Worm (Caenorhabditis elegans): ENCODE data around the gene Y50E8A.11.
"Not testable (repeated sequence)": the region's sequence is repeated elsewhere in the genome, so short reads cannot be mapped to it uniquely, and the experiment has no call there.

Y50E8A.11 gene

DNA sequence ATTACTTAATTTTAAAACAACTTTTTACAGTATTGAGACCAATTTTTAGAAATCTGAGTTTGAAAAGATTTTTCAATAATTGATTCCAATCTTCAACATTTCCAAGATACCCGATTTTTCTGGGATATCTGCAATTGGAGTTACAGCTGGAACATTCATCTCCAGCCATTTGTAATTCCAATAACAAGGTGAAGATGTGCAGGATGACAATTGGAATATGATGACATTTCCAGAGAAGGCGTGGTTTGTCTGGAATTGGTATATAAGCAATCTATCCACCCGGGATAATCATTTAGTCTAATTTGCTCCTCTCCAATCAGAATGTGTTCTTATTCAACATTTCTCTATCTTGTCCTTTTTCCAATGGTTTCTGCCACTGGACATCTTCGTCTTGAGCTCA is at the start of gene Y50E8A.11:
Y50E8A.11 (plus strand) TSS at position 301 of the 400 bp plus-strand sequence.
- TF ChIP-seq unc-62 (GFP tag; optimal IDR thresholded peaks at IDR 0.05) = no peak

DNA sequence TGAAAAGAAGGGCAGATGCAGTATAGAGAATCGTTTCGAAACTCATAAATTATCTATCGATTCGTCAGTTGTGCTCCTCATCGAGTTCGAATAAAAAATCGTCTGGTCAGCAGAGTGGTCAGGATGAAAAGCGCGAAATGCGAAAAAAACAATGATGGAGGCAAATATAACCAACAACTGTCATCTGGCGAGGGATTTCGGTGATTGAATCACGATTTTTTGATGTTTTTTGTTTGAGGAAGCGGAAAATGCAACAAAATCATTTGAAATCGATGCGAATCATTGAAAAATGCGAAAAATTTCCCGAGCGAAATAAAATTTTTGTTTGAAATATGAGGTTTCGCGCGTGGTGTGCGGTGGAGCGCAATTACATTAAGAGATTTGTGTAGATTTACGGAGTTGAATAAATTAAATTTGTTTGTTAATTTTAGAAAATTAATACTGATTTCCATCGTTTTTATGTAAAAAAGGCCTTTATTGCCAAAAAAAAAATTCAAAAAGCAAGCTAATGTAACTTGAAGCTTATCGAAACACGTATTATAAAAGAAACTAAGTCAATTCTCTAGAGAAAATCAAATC is 47.0 kb upstream of the Y50E8A.11 start, which contains the start of gene unc-61:
unc-61 (minus strand) TSS at position 51 of the 579 bp plus-strand sequence.
- TF ChIP-seq unc-62 (GFP tag; optimal IDR thresholded peaks at IDR 0.05) = no peak

DNA sequence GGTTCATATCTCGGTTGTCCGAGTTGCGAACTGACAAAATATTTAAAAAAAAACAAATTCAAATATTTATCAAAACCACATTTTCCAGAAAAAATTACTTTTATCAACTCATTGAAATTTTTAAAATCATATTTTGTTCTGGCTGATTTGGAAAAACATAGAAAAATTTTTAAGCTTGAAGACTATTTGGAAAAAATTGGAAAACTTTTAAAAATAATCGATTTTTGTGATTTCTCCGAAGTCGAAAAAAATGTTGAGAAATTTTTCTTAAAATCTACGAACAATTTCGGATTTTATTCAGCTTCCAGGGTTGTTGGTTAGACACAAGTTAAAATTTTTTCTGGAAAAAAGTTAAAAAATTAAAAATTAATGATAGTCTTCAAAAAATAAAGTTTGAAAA is 44.4 kb upstream of the Y50E8A.11 start, which contains the start of gene Y50E8A.5:
Y50E8A.5 (minus strand) TSS at position 101 of the 400 bp plus-strand sequence.
- no peak for TF ChIP-seq unc-62 (GFP tag; optimal IDR thresholded peaks at IDR 0.05)

DNA sequence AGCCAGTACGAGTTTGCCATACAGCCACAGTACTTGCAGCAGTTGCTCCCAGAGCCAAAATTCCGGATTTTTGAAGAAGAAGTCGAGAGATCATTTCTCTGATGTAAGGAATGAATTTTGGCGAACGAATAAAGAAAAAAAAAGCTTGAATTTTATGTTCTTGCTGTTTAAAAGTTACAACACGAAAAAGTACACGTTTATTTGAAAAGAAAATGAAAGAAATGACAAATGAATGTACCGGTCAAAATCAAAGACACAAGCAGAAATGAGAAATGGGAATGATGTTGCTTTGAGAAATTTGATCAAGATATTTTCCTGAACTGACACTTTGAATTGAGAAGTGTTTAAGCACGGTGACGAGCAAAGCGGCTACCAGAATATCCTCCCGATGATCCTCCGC is 40.0 kb upstream of the Y50E8A.11 start, which contains the start of gene Y50E8A.6:
Y50E8A.6 (minus strand) TSS at position 101 of the 400 bp plus-strand sequence.
- no peak for TF ChIP-seq unc-62 (GFP tag; optimal IDR thresholded peaks at IDR 0.05)

DNA sequence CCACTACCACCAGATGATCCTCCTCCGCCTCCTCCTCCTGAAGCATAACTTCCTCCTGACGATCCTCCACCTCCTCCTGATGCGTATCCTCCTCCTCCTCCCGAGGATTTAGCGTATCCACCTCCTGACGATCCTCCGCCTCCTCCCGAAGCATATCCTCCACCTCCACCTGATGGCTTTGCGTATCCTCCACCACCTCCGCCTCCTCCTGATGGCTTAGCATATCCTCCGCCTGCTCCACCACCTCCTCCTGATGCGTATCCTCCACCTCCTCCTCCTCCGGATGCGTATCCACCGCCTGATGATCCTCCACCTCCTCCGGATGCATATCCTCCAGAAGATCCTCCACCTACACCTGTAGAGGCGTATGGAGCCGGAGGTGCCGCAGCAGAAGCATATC is 36.4 kb upstream of the Y50E8A.11 start:
- no peak for TF ChIP-seq unc-62 (GFP tag; optimal IDR thresholded peaks at IDR 0.05)

- no peak for TF ChIP-seq unc-62 (GFP tag; optimal IDR thresholded peaks at IDR 0.05)
Measured at ce11 chrV:14746975-14747374, 34.3 kb upstream of the Y50E8A.11 start.

DNA sequence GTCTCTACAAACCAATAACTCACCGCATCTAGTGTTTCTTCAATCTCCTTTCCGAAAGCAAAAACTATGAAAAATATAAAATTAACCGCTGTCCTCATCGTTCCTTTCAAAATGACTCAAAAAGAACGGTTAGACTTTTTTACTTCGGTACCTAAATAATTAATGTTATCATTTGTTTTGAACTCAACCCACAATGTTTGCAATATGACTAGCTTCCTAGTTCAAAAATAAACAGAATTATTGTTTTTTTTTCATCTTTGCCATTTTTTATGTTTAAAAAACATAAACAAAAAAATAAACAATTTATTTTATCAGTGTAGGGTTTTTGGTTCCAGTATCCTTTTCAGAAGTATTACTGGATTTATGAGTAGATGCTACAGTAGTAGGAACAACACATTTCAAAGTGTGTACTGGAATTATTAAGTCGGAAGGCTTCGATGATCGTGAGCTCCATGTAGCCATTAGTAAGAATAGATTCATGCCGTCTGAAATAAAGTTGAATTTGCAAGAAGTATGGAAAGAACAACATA is 32.6 kb upstream of the Y50E8A.11 start, which contains the start of the genes lipl-8 and Y50E8A.22:
lipl-8 (minus strand) TSS at position 101 of the 530 bp plus-strand sequence.
Y50E8A.22 (minus strand) TSS at position 480 of the 530 bp plus-strand sequence.
- TF ChIP-seq unc-62 (GFP tag; optimal IDR thresholded peaks at IDR 0.05) = no peak

ce11 chrV:14750357-14750756 is 30.9 kb upstream of the Y50E8A.11 start, which contains the start of gene nspa-10:
Gene nspa-10, minus strand, starts transcription at chrV:14750457.
- not testable (repeated sequence) for TF ChIP-seq unc-62 (GFP tag; optimal IDR thresholded peaks at IDR 0.05)

DNA sequence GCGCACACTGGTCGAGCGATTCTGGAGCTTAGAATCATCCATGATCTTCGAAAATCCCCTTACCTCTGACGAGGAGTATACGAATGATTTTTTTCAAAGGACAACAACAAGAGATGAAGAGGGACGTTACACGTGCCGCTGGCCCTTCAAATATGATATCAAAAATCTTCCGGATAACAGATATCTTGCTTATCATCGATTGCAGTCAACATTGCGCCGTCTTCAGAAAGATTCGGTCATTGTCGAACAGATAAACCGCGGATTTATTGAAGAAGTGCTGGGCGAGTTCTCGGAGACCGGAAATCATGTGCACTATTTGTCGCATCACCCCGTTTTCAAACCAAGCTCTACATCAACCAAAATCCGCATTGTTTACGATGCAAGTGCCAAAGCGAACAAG is 18.7 kb upstream of the Y50E8A.11 start:
- no peak for TF ChIP-seq unc-62 (GFP tag; optimal IDR thresholded peaks at IDR 0.05)

DNA sequence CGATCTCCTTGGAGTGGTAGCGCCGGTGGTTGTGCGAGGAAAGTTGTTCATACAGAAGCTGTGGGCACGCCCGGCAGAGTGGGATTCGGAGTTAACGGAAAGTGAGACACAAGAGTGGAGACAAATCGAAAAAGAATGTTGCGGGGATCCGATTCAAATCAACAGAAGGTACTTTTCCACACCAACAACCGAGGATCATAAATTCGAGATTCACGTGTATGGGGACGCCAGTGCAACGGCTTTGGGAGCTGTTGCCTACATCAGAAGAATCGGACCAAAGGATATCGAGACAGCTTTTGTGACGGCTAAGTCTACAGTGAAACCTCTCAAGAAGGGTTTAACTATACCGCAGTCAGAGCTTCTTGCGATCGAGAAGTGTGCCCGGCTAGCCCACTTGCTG is 17.6 kb upstream of the Y50E8A.11 start:
- TF ChIP-seq unc-62 (GFP tag; optimal IDR thresholded peaks at IDR 0.05) = no peak

- TF ChIP-seq unc-62 (GFP tag; optimal IDR thresholded peaks at IDR 0.05) = no peak
Measured at ce11 chrV:14773048-14773447, 8.2 kb upstream of the Y50E8A.11 start, which contains the start of gene haf-7. Gene haf-7, plus strand, starts transcription at chrV:14773258.

ce11 chrV:14779644-14780043 is 1.6 kb upstream of the Y50E8A.11 start, which contains the start of the genes scrm-7 and Y50E8A.10:
Gene scrm-7, minus strand, starts transcription at chrV:14779744.
Gene Y50E8A.10, plus strand, starts transcription at chrV:14779996.
- TF ChIP-seq unc-62 (GFP tag; optimal IDR thresholded peaks at IDR 0.05) = no peak

ce11 chrV:14784160-14784774 is 3.0 kb downstream of the Y50E8A.11 start, which contains the start of gene Y50E8A.12:
Gene Y50E8A.12, minus strand, starts transcription at chrV:14784210.
- TF ChIP-seq unc-62 (GFP tag; optimal IDR thresholded peaks at IDR 0.05) = no peak

- TF ChIP-seq unc-62 (GFP tag; optimal IDR thresholded peaks at IDR 0.05) = no peak
Measured at ce11 chrV:14784787-14785186, 3.6 kb downstream of the Y50E8A.11 start.

DNA sequence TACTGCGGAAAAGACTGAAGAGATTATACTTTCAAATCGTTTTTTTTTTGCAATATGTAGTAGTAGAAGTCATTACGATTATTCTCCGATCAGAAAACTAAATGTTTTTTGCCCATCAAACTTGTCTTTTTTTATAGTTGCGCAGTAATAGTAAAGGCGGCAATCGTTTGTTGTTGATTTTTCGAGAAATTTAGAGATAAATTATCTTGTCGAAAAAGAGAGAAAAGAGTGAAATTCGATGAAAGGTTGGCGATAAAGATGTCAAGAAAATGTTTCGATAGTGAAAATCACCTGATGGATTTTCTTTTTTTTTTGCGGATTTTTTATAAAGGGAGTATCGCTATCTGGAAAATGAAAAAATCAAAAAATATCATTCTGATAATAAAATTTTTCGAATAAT is 7.2 kb downstream of the Y50E8A.11 start:
- no peak for TF ChIP-seq unc-62 (GFP tag; optimal IDR thresholded peaks at IDR 0.05)

DNA sequence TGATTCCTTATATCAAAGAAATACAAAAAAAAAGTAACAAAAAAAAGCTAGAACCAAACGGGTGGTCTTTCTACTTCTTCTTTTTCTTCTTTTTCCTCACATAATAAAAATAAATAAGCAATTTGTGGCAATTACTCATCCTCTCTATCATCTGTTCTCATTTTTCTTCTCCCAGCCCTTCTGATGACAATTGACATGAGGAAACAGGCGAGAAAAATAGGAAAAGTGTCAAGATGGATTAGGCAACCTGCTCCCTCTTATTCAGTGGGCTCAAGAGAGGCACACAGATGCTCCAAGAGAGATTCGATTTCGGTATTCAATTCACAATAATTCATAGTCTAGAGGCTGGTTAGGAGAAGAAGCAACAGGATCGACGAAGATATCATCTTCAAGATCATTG is 9.6 kb downstream of the Y50E8A.11 start:
- TF ChIP-seq unc-62 (GFP tag; optimal IDR thresholded peaks at IDR 0.05) = no peak

Measured in whole organism, dauer.